Worm (Caenorhabditis elegans) whole organism, L4/young adult: ENCODE results near the gene clec-260.
"Not testable (repeated sequence)": the region's sequence is repeated elsewhere in the genome, so short reads cannot be mapped to it uniquely, and the experiment has no call there.

Experiments used
- W03F9.2 ChIP-seq: fragments of 150-350 bp; optimal IDR thresholded peaks from 2 replicates; lab custom pipeline; 2014; ENCODE audit warnings: missing biosample characterization, missing genetic modification characterization
- dao-5 ChIP-seq: sonication (generic microtip); optimal IDR thresholded peaks from 2 replicates; lab custom pipeline; 2016; ENCODE audit warnings: missing genotype, missing genetic modification characterization, moderate library complexity, missing compliant biosample characterization
- him-1 ChIP-seq: sonication (generic microtip); optimal IDR thresholded peaks from 2 replicates; lab custom pipeline; 2016; ENCODE audit warnings: missing genotype, missing genetic modification reagents, missing genetic modification characterization, missing compliant biosample characterization

clec-260 gene

ce11 chrV:19994665-19995064 is 8.6 kb upstream of the clec-260 start:
- TF ChIP-seq W03F9.2 (no peak), him-1 (tag; lab: Kevin White, UChicago) (no peak), dao-5 (tag; lab: Kevin White, UChicago) (no peak)

- TF ChIP-seq dao-5 (tag; lab: Kevin White, UChicago): no peak
- no peak for TF ChIP-seq W03F9.2
- TF ChIP-seq him-1 (tag; lab: Kevin White, UChicago): no peak
Observed at ce11 chrV:19994093-19994492, 8.0 kb upstream of the clec-260 start, which contains the start of gene Y60A3A.25. TSS of gene Y60A3A.25 (minus strand) at chrV:19994193.

ce11 chrV:19987684-19988083 is 1.6 kb upstream of the clec-260 start, which contains the start of gene sri-67:
TSS of gene sri-67 (plus strand) at chrV:19987984.
- TF ChIP-seq W03F9.2 (no peak), him-1 (tag; lab: Kevin White, UChicago) (no peak), dao-5 (tag; lab: Kevin White, UChicago) (no peak)

- TF ChIP-seq W03F9.2: no peak
- TF ChIP-seq dao-5 (tag; lab: Kevin White, UChicago): no peak
- no peak for TF ChIP-seq him-1 (tag; lab: Kevin White, UChicago)
Observed at ce11 chrV:19986788-19987187, 675 bp upstream of the clec-260 start.

ce11 chrV:19981832-19982462 is 4.2 kb downstream of the clec-260 start, which contains the start of gene Y60A3A.24:
TSS of gene Y60A3A.24 (minus strand) at chrV:19981882.
- TF ChIP-seq W03F9.2 (no peak), him-1 (tag; lab: Kevin White, UChicago) (no peak), dao-5 (tag; lab: Kevin White, UChicago) (no peak)

ce11 chrV:19978220-19978619 is 7.9 kb downstream of the clec-260 start, which contains the start of gene srh-183:
TSS of gene srh-183 (minus strand) at chrV:19978320.
- TF ChIP-seq W03F9.2 (no peak), dao-5 (tag; lab: Kevin White, UChicago) (no peak), him-1 (tag; lab: Kevin White, UChicago) (no peak)

ce11 chrV:19972984-19973383 is 13.1 kb downstream of the clec-260 start, which contains the start of gene srh-173:
TSS of gene srh-173 (plus strand) at chrV:19973284.
- no peak for TF ChIP-seq W03F9.2
- TF ChIP-seq him-1 (tag; lab: Kevin White, UChicago): no peak
- TF ChIP-seq dao-5 (tag; lab: Kevin White, UChicago): no peak

- no peak for TF ChIP-seq W03F9.2
- no peak for TF ChIP-seq dao-5 (tag; lab: Kevin White, UChicago)
- no peak for TF ChIP-seq him-1 (tag; lab: Kevin White, UChicago)
Observed at ce11 chrV:19965626-19966025, 20.5 kb downstream of the clec-260 start, which contains the start of gene srh-171. TSS of gene srh-171 (plus strand) at chrV:19965700.

ce11 chrV:19961971-19962370 is 24.1 kb downstream of the clec-260 start:
- TF ChIP-seq dao-5 (tag; lab: Kevin White, UChicago): no peak
- no peak for TF ChIP-seq W03F9.2
- no peak for TF ChIP-seq him-1 (tag; lab: Kevin White, UChicago)

- TF ChIP-seq dao-5 (tag; lab: Kevin White, UChicago) (no peak), W03F9.2 (no peak), him-1 (tag; lab: Kevin White, UChicago) (no peak)
Observed at ce11 chrV:19958744-19959143, 27.4 kb downstream of the clec-260 start, which contains the start of gene srh-172. TSS of gene srh-172 (plus strand) at chrV:19959044.

- TF ChIP-seq dao-5 (tag; lab: Kevin White, UChicago) (no peak), W03F9.2 (no peak), him-1 (tag; lab: Kevin White, UChicago) (no peak)
Observed at ce11 chrV:19955171-19955570, 30.9 kb downstream of the clec-260 start, which contains the start of gene abhd-3.1. TSS of gene abhd-3.1 (plus strand) at chrV:19955488.

ce11 chrV:19954491-19954890 is 31.6 kb downstream of the clec-260 start:
- TF ChIP-seq W03F9.2: no peak
- no peak for TF ChIP-seq him-1 (tag; lab: Kevin White, UChicago)
- TF ChIP-seq dao-5 (tag; lab: Kevin White, UChicago): no peak

ce11 chrV:19949721-19950120 is 36.4 kb downstream of the clec-260 start, which contains the start of gene Y60A3A.8:
TSS of gene Y60A3A.8 (plus strand) at chrV:19949978.
- not testable (repeated sequence) for TF ChIP-seq him-1 (tag; lab: Kevin White, UChicago); W03F9.2; dao-5 (tag; lab: Kevin White, UChicago)

ce11 chrV:19948993-19949392 is 37.1 kb downstream of the clec-260 start, which contains the start of gene tmed-4:
TSS of gene tmed-4 (minus strand) at chrV:19949093.
- TF ChIP-seq dao-5 (tag; lab: Kevin White, UChicago); W03F9.2; him-1 (tag; lab: Kevin White, UChicago): not testable (repeated sequence)
